Worm (Caenorhabditis elegans) whole organism, L4 larva: ENCODE results near the gene F22E5.2.
"Not testable (repeated sequence)": the region's sequence is repeated elsewhere in the genome, so short reads cannot be mapped to it uniquely, and the experiment has no call there.

Source experiments
- F26F4.8 ChIP-seq: fragments of 200-800 bp; sonication (Bioruptor generic); conservative IDR thresholded peaks from 2 replicates; pipeline ENCODE4 v1.3.6; 2022; ENCODE audit warnings: missing genetic modification characterization, missing compliant biosample characterization
- F44E2.7 ChIP-seq: fragments of 200-800 bp; sonication (Bioruptor generic); IDR thresholded peaks from 2 replicates; pipeline ENCODE4 v2.1.2; 2022; ENCODE audit warnings: missing genetic modification characterization, missing compliant biosample characterization
- R02D3.7 ChIP-seq: fragments of 150-350 bp; sonication (generic microtip); optimal IDR thresholded peaks from 3 replicates; lab custom pipeline; 2014; ENCODE audit warnings: missing biosample characterization, missing genetic modification characterization
- Y75B8A.6 ChIP-seq: fragments of 200-800 bp; sonication (Bioruptor generic); IDR thresholded peaks from 2 replicates; pipeline ENCODE4 v1.3.6; 2022; ENCODE audit warnings: missing genetic modification reagents, missing genetic modification characterization, missing compliant biosample characterization
- aha-1 ChIP-seq: fragments of 150-350 bp; peaks from one replicate; lab custom pipeline; 2014; ENCODE audit warnings: missing biosample characterization, missing genetic modification characterization
- aly-2 ChIP-seq: sonication (generic microtip); optimal IDR thresholded peaks from 2 replicates; lab custom pipeline; 2018; ENCODE audit warnings: missing biosample characterization, missing genetic modification characterization
- ama-1 ChIP-seq: fragments of 150-350 bp; optimal IDR thresholded peaks from 2 replicates; lab custom pipeline; 2014; ENCODE audit warnings: inconsistent platforms, mixed read lengths
- ceh-28 ChIP-seq: fragments of 150-350 bp; optimal IDR thresholded peaks from 2 replicates; lab custom pipeline; 2014; ENCODE audit warnings: missing biosample characterization, missing genetic modification reagents, missing genetic modification characterization
- ceh-32 ChIP-seq: sonication (generic microtip); optimal IDR thresholded peaks from 2 replicates; lab custom pipeline; 2016; ENCODE audit warnings: mild to moderate bottlenecking, missing genetic modification characterization, missing compliant biosample characterization; ENCODE audit not compliant: poor library complexity
- ces-1 ChIP-seq: fragments of 150-350 bp; sonication (generic microtip); optimal IDR thresholded peaks from 4 replicates; lab custom pipeline; 2014; ENCODE audit warnings: missing biosample characterization, missing genetic modification reagents, missing genetic modification characterization
- daf-19 ChIP-seq: fragments of 200-800 bp; sonication (Bioruptor generic); conservative IDR thresholded peaks from 2 replicates; pipeline ENCODE4 v1.3.6; 2022; ENCODE audit warnings: missing genetic modification characterization, missing compliant biosample characterization
- dmd-9 ChIP-seq: fragments of 200-800 bp; sonication (Bioruptor generic); IDR thresholded peaks from 2 replicates; pipeline ENCODE4 v1.3.6; 2022; ENCODE audit warnings: missing genetic modification reagents, missing genetic modification characterization, missing compliant biosample characterization
- duxl-1 ChIP-seq: sonication (generic microtip); optimal IDR thresholded peaks from 2 replicates; lab custom pipeline; 2016; ENCODE audit warnings: mild to moderate bottlenecking, missing genetic modification characterization, moderate library complexity, missing compliant biosample characterization; ENCODE audit not compliant: poor library complexity
- dve-1 ChIP-seq: sonication (generic microtip); optimal IDR thresholded peaks from 2 replicates; lab custom pipeline; 2017; ENCODE audit warnings: antibody characterized with exemption, mild to moderate bottlenecking, missing genetic modification characterization, missing compliant biosample characterization; ENCODE audit not compliant: insufficient read depth
- egl-43 ChIP-seq: fragments of 200-800 bp; sonication (Bioruptor generic); IDR thresholded peaks from 2 replicates; pipeline ENCODE4 v1.3.6; 2022; ENCODE audit warnings: missing genetic modification reagents, missing genetic modification characterization, missing compliant biosample characterization
- hlh-30 ChIP-seq: sonication (generic microtip); optimal IDR thresholded peaks from 2 replicates; lab custom pipeline; 2017; ENCODE audit warnings: antibody characterized with exemption, mild to moderate bottlenecking, missing genetic modification characterization, missing compliant biosample characterization; ENCODE audit not compliant: insufficient read depth
- jun-1 ChIP-seq: fragments of 150-350 bp; optimal IDR thresholded peaks from 2 replicates; lab custom pipeline; 2014; ENCODE audit warnings: missing biosample characterization, missing genetic modification reagents, missing genetic modification characterization
- lim-7 ChIP-seq: fragments of 200-800 bp; sonication (Bioruptor generic); IDR thresholded peaks from 2 replicates; pipeline ENCODE4 v1.3.6; 2022; ENCODE audit warnings: missing genetic modification characterization, missing compliant biosample characterization
- lin-1 ChIP-seq: fragments of 200-800 bp; sonication (Bioruptor generic); IDR thresholded peaks from 2 replicates; pipeline ENCODE4 v1.3.6; 2022; ENCODE audit warnings: missing genetic modification reagents, missing genetic modification characterization, missing compliant biosample characterization
- lin-13 ChIP-seq: fragments of 150-350 bp; optimal IDR thresholded peaks from 2 replicates; lab custom pipeline; 2014; ENCODE audit warnings: missing biosample characterization, missing genetic modification reagents, missing genetic modification characterization
- lin-38 ChIP-seq: fragments of 200-800 bp; sonication (Bioruptor generic); IDR thresholded peaks from 2 replicates; pipeline ENCODE4 v1.3.6; 2022; ENCODE audit warnings: missing genetic modification reagents, missing genetic modification characterization, missing compliant biosample characterization
- lin-39 ChIP-seq: fragments of 150-350 bp; optimal IDR thresholded peaks from 2 replicates; lab custom pipeline; 2014; ENCODE audit warnings: missing biosample characterization, missing genetic modification reagents, missing genetic modification characterization
- madf-9 ChIP-seq: fragments of 200-800 bp; sonication (Bioruptor generic); conservative IDR thresholded peaks from 2 replicates; pipeline ENCODE4 v1.3.6; 2022; ENCODE audit warnings: missing genetic modification reagents, missing genetic modification characterization, missing compliant biosample characterization
- mep-1 ChIP-seq: fragments of 150-350 bp; sonication (generic microtip); optimal IDR thresholded peaks from 3 replicates; lab custom pipeline; 2014; ENCODE audit warnings: missing biosample characterization, missing genetic modification characterization
- mes-2 ChIP-seq: sonication (generic microtip); optimal IDR thresholded peaks from 2 replicates; lab custom pipeline; 2016; ENCODE audit warnings: missing genotype, mild to moderate bottlenecking, missing genetic modification characterization, missing compliant biosample characterization; ENCODE audit not compliant: poor library complexity, severe bottlenecking
- nhr-11 ChIP-seq: fragments of 150-350 bp; optimal IDR thresholded peaks from 2 replicates; lab custom pipeline; 2014; ENCODE audit warnings: missing biosample characterization, missing genetic modification characterization
- nhr-28 ChIP-seq: fragments of 150-350 bp; optimal IDR thresholded peaks from 2 replicates; lab custom pipeline; 2014; ENCODE audit warnings: missing biosample characterization, missing genetic modification characterization
- pha-4 ChIP-seq, 2 experiments: fragments of 150-350 bp in 1 of 2; fragments of 200-800 bp in 1 of 2; sonication (Bioruptor generic) in 1 of 2; IDR thresholded peaks in 1 of 2; optimal IDR thresholded peaks in 1 of 2; 2 replicates each; pipeline versions ENCODE4 v1.3.6 to Lab custom; 2014 to 2022; ENCODE audit warnings: missing genetic modification characterization in 2 of 2, missing genetic modification reagents in 2 of 2, missing biosample characterization in 1 of 2, missing compliant biosample characterization in 1 of 2
- sdz-12 ChIP-seq: fragments of 200-800 bp; sonication (Bioruptor generic); optimal IDR thresholded peaks from 2 replicates; lab custom pipeline; 2018; ENCODE audit warnings: mild to moderate bottlenecking, missing genetic modification characterization, missing compliant biosample characterization
- set-16 ChIP-seq: fragments of 200-800 bp; sonication (Bioruptor generic); IDR thresholded peaks from 2 replicates; pipeline ENCODE4 v1.3.6; 2022; ENCODE audit warnings: missing genetic modification reagents, missing genetic modification characterization, missing compliant biosample characterization
- tra-1 ChIP-seq: fragments of 200-800 bp; sonication (Bioruptor generic); IDR thresholded peaks from 2 replicates; pipeline ENCODE4 v1.3.6; 2022; ENCODE audit warnings: missing genetic modification reagents, missing genetic modification characterization, missing compliant biosample characterization
- unc-130 ChIP-seq: sonication (generic microtip); optimal IDR thresholded peaks from 2 replicates; lab custom pipeline; 2016; ENCODE audit warnings: missing genetic modification reagents, missing genetic modification characterization, missing compliant biosample characterization
- unc-62 ChIP-seq, 3 experiments: fragments of 150-350 bp in 1 of 3; sonication (generic microtip); optimal IDR thresholded peaks in 2 of 3; peaks in 1 of 3; 1 replicate in 1 of 3; 2 replicates in 2 of 3; lab custom pipeline; 2014 to 2017; ENCODE audit warnings: missing biosample characterization in 3 of 3, missing genetic modification characterization in 3 of 3, missing genetic modification reagents in 3 of 3, missing genotype in 1 of 3
- zfp-2 ChIP-seq: sonication (generic microtip); optimal IDR thresholded peaks from 2 replicates; lab custom pipeline; 2016; ENCODE audit warnings: mild to moderate bottlenecking, missing genetic modification characterization, missing compliant biosample characterization
- ztf-7 ChIP-seq: fragments of 150-350 bp; optimal IDR thresholded peaks from 2 replicates; lab custom pipeline; 2014; ENCODE audit warnings: missing biosample characterization, missing genetic modification characterization

Gene F22E5.2

ce11 chrII:2665081-2665480 is at the start of gene F22E5.2:
Gene F22E5.2 (plus strand): TSS chrII:2665381.
- peak; percentile 26 for TF ChIP-seq aha-1 (tag; lab: Kevin White, UChicago)

- not testable (repeated sequence) for TF ChIP-seq dve-1 (tag; lab: Kevin White, UChicago); nhr-28 (tag; lab: Kevin White, UChicago); lin-1 (GFP tag; lab: Robert Waterston, UW)
- TF ChIP-seq, all 104 proteins: peak for 0; not testable (repeated sequence) for 104
Observed at ce11 chrII:2616634-2617033, 48.5 kb upstream of the F22E5.2 start, which contains the start of gene msrp-5. Gene msrp-5 (plus strand): TSS chrII:2616934.

ce11 chrII:2619148-2619547 is 46.0 kb upstream of the F22E5.2 start, which contains the start of gene msrp-6:
Gene msrp-6 (plus strand): TSS chrII:2619448.
- TF ChIP-seq unc-62 (GFP tag; optimal IDR thresholded peaks at IDR 0.05 in 1 of 2; lab: Kevin White, UChicago): peak in 1 of 2 experiments; percentile 28
- TF ChIP-seq unc-62 (tag; optimal IDR thresholded peaks at IDR 0.05; lab: Kevin White, UChicago): not testable (repeated sequence)
- TF ChIP-seq aha-1 (tag; lab: Kevin White, UChicago): peak; percentile 25

- no peak for TF ChIP-seq zfp-2 (tag; lab: Kevin White, UChicago)
- TF ChIP-seq hlh-30 (tag; lab: Kevin White, UChicago): no peak
Observed at ce11 chrII:2622480-2622879, 42.7 kb upstream of the F22E5.2 start, which contains the start of gene D2062.5. Gene D2062.5 (plus strand): TSS chrII:2622780.

ce11 chrII:2622936-2623452 is 42.2 kb upstream of the F22E5.2 start, which contains the start of gene D2062.4:
Gene D2062.4 (plus strand): TSS chrII:2623402.
- TF ChIP-seq ceh-28 (tag; lab: Kevin White, UChicago): peak; percentile 61

- TF ChIP-seq dmd-9 (GFP tag; lab: Robert Waterston, UW) (no peak), lin-38 (GFP tag; lab: Robert Waterston, UW) (no peak), ceh-32 (no peak), Y75B8A.6 (GFP tag; lab: Robert Waterston, UW) (no peak), sdz-12 (GFP tag; lab: Kevin White, UChicago) (no peak), aly-2 (no peak), mes-2 (tag; lab: Kevin White, UChicago) (no peak), lin-13 (GFP tag; lab: Kevin White, UChicago) (no peak), nhr-11 (tag; lab: Kevin White, UChicago) (no peak), madf-9 (GFP tag; lab: Robert Waterston, UW) (no peak)
- TF ChIP-seq, all 104 proteins: peak for 0
Observed at ce11 chrII:2624792-2625191, 40.4 kb upstream of the F22E5.2 start, which contains the start of gene lgc-28. Gene lgc-28 (plus strand): TSS chrII:2625092.

ce11 chrII:2627154-2627799 is 37.9 kb upstream of the F22E5.2 start, which contains the start of gene sri-71:
Gene sri-71 (plus strand): TSS chrII:2627749.
- no peak for TF ChIP-seq mep-1 (tag; lab: Kevin White, UChicago)
- TF ChIP-seq ces-1 (GFP tag; lab: Kevin White, UChicago): no peak
- TF ChIP-seq pha-4 (GFP tag; IDR thresholded peaks at IDR 0.05; lab: Robert Waterston, UW): no peak
- no peak for TF ChIP-seq pha-4 (tag; optimal IDR thresholded peaks at IDR 0.05; lab: Kevin White, UChicago)
- TF ChIP-seq duxl-1 (tag; lab: Kevin White, UChicago): no peak
- no peak for TF ChIP-seq unc-130 (GFP tag; lab: Kevin White, UChicago)
- TF ChIP-seq lin-39: no peak
- TF ChIP-seq F26F4.8 (GFP tag; lab: Robert Waterston, UW): no peak
- no peak for TF ChIP-seq daf-19 (GFP tag; lab: Robert Waterston, UW)
- no peak for TF ChIP-seq F44E2.7 (GFP tag; lab: Robert Waterston, UW)
- no peak for TF ChIP-seq R02D3.7 (tag; lab: Kevin White, UChicago)
- TF ChIP-seq egl-43 (GFP tag; lab: Robert Waterston, UW): peak; percentile 65; the same call in 1 of the 2 replicates
- TF ChIP-seq aha-1 (tag; lab: Kevin White, UChicago): peak; percentile 10
- no peak for TF ChIP-seq ama-1 (lab: Kevin White, UChicago)
- TF ChIP-seq tra-1 (GFP tag; lab: Robert Waterston, UW): no peak
- no peak for TF ChIP-seq lin-1 (GFP tag; lab: Robert Waterston, UW)
- TF ChIP-seq set-16: peak; percentile 93
- no peak for TF ChIP-seq ztf-7 (tag; lab: Kevin White, UChicago)
- no peak for TF ChIP-seq lin-13 (GFP tag; lab: Kevin White, UChicago)
- no peak for TF ChIP-seq unc-62 (GFP tag; optimal IDR thresholded peaks at IDR 0.05 in 1 of 2; lab: Kevin White, UChicago)
- no peak for TF ChIP-seq unc-62 (tag; optimal IDR thresholded peaks at IDR 0.05; lab: Kevin White, UChicago)
- no peak for TF ChIP-seq jun-1 (tag; lab: Kevin White, UChicago)
- TF ChIP-seq lim-7: no peak
